Worm (Caenorhabditis elegans) whole organism, early embryonic: ENCODE data around the gene ZK622.5.

Experiments
- B0310.2 ChIP-seq: sonication (generic microtip); optimal IDR thresholded peaks from 2 replicates; lab custom pipeline; 2016; ENCODE audit warnings: mild to moderate bottlenecking, missing genetic modification characterization, missing compliant biosample characterization
- F13C5.2 ChIP-seq: sonication (generic microtip); optimal IDR thresholded peaks from 2 replicates; lab custom pipeline; 2017; ENCODE audit warnings: mild to moderate bottlenecking, missing genetic modification characterization, inconsistent platforms, missing compliant biosample characterization
- aly-1 ChIP-seq: sonication (generic microtip); optimal IDR thresholded peaks from 2 replicates; lab custom pipeline; 2016; ENCODE audit warnings: missing genetic modification characterization, missing compliant biosample characterization
- ama-1 ChIP-seq: fragments of 150-350 bp; optimal IDR thresholded peaks from 2 replicates; lab custom pipeline; 2014
- ceh-13 ChIP-seq: fragments of 200-800 bp; sonication (Bioruptor generic); optimal IDR thresholded peaks from 2 replicates; lab custom pipeline; 2018; ENCODE audit warnings: mild to moderate bottlenecking, missing genetic modification characterization, missing compliant biosample characterization
- ceh-36 ChIP-seq: sonication (generic microtip); optimal IDR thresholded peaks from 2 replicates; lab custom pipeline; 2016; ENCODE audit warnings: missing genetic modification characterization, inconsistent platforms, missing compliant biosample characterization
- ets-7 ChIP-seq: sonication (generic microtip); optimal IDR thresholded peaks from 2 replicates; lab custom pipeline; 2016; ENCODE audit warnings: missing genotype, missing genetic modification characterization, missing compliant biosample characterization
- flt-1 ChIP-seq: fragments of 200-800 bp; sonication (Bioruptor generic); IDR thresholded peaks from 2 replicates; pipeline ENCODE4 v1.3.6; 2022; ENCODE audit warnings: missing genetic modification characterization, missing compliant biosample characterization
- hmbx-1 ChIP-seq: sonication (generic microtip); optimal IDR thresholded peaks from 2 replicates; lab custom pipeline; 2016; ENCODE audit warnings: mild to moderate bottlenecking, missing genetic modification characterization, missing compliant biosample characterization
- hmg-4 ChIP-seq: fragments of 200-800 bp; sonication (Bioruptor generic); optimal IDR thresholded peaks from 2 replicates; lab custom pipeline; 2018; ENCODE audit warnings: mild to moderate bottlenecking, missing genetic modification characterization, missing compliant biosample characterization
- hnd-1 ChIP-seq: sonication (generic microtip); optimal IDR thresholded peaks from 2 replicates; lab custom pipeline; 2016; ENCODE audit warnings: missing genetic modification characterization, missing compliant biosample characterization
- pes-1 ChIP-seq: fragments of 200-800 bp; sonication (Bioruptor generic); IDR thresholded peaks from 2 replicates; pipeline ENCODE4 v1.3.6; 2022; ENCODE audit warnings: missing genetic modification reagents, missing genetic modification characterization, missing compliant biosample characterization
- scrt-1 ChIP-seq: fragments of 200-800 bp; sonication (Bioruptor generic); IDR thresholded peaks from 2 replicates; pipeline ENCODE4 v1.3.6; 2022; ENCODE audit warnings: missing genetic modification characterization, missing compliant biosample characterization
- sea-1 ChIP-seq: fragments of 200-800 bp; sonication (Bioruptor generic); conservative IDR thresholded peaks from 2 replicates; pipeline ENCODE4 v1.3.6; 2022; ENCODE audit warnings: missing genetic modification characterization, missing compliant biosample characterization
- tbx-11 ChIP-seq: fragments of 200-800 bp; sonication (Bioruptor generic); IDR thresholded peaks from 2 replicates; pipeline ENCODE4 v1.3.6; 2022; ENCODE audit warnings: missing genetic modification characterization, missing compliant biosample characterization
- tbx-37 ChIP-seq: fragments of 200-800 bp; sonication (Bioruptor generic); conservative IDR thresholded peaks from 2 replicates; pipeline ENCODE4 v1.3.6; 2022; ENCODE audit warnings: missing genetic modification reagents, missing genetic modification characterization, missing compliant biosample characterization
- tra-4 ChIP-seq: sonication (generic microtip); optimal IDR thresholded peaks from 2 replicates; lab custom pipeline; 2017; ENCODE audit warnings: missing genetic modification characterization, missing compliant biosample characterization

The ZK622.5 gene

DNA sequence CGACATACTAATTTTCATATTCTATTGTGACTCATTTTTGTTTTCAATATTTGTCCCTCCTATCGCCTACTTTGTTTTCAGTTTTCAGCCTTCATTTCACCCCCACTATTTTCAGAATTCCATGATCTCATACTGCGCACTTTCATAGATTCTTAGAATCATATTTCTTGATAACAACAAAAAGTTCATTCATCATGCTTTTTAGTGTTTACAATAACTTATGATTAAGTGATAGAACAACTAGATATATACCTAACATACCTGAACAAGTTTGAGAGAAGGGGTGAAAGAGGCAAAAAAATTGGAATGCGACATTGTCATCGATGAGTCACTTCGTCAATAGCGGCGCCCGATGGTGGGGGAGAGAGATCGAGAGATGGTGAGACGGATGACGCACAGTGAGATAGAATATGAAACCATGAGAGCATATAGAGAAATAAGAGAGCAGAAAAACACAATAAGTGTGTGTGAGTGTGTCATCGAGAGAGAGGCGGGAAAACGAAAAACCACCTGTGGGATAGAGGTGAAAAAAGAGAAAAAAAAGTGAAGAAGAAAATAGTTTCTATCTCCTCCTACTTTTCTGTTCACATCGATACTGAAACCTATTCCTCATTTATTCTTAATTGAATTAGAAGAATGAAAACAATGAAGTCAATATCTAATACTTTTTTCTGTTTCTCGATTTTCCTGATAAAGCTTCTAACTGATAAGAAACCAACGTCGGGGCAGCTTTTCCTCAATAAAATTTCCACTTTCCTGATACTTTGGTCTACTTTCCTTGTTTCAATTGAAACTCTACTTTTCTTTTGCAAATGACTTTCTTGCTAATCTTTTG is 47.6 kb downstream of the ZK622.5 start:
- TF ChIP-seq ama-1 (lab: Kevin White, UChicago) = no peak
- no peak for TF ChIP-seq tbx-37 (GFP tag; lab: Robert Waterston, UW)
- TF ChIP-seq ets-7 = no peak
- TF ChIP-seq hmg-4 (GFP tag; lab: Kevin White, UChicago) = peak; percentile 13
- TF ChIP-seq B0310.2 (tag; lab: Kevin White, UChicago) = no peak
- no peak for TF ChIP-seq ceh-36 (tag; lab: Kevin White, UChicago)

DNA sequence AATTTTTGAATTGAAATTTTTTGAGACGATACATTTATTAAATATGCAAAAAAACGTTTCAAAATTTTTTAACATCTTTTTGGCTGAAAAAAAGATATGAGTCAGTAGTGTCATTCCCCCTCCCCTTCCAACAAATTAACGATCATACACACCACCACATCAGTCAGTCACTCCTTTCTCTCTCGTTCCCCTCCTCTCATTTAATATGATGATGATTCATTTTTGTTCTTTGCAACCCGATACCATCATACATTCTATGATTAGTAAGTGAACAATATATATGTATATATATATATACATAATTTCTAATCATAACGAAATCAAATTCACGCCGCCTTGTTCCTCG is 48.2 kb downstream of the ZK622.5 start:
- TF ChIP-seq pes-1 (GFP tag; lab: Robert Waterston, UW) = no peak
- TF ChIP-seq aly-1 (tag; lab: Kevin White, UChicago) = no peak
- no peak for TF ChIP-seq hnd-1
- TF ChIP-seq scrt-1 = no peak
- TF ChIP-seq hmbx-1 (tag; lab: Kevin White, UChicago) = no peak
- no peak for TF ChIP-seq tra-4
- TF ChIP-seq ama-1 (lab: Kevin White, UChicago) = no peak
- TF ChIP-seq ceh-36 (tag; lab: Kevin White, UChicago) = no peak
- TF ChIP-seq tbx-37 (GFP tag; lab: Robert Waterston, UW) = no peak
- TF ChIP-seq B0310.2 (tag; lab: Kevin White, UChicago) = no peak
- TF ChIP-seq sea-1 (GFP tag; lab: Robert Waterston, UW) = no peak
- TF ChIP-seq hmg-4 (GFP tag; lab: Kevin White, UChicago) = no peak
- TF ChIP-seq flt-1 = no peak
- TF ChIP-seq ets-7 = no peak
- TF ChIP-seq tbx-11 = no peak
- TF ChIP-seq ceh-13 (GFP tag; lab: Kevin White, UChicago) = no peak
- no peak for TF ChIP-seq F13C5.2 (tag; lab: Kevin White, UChicago)

DNA sequence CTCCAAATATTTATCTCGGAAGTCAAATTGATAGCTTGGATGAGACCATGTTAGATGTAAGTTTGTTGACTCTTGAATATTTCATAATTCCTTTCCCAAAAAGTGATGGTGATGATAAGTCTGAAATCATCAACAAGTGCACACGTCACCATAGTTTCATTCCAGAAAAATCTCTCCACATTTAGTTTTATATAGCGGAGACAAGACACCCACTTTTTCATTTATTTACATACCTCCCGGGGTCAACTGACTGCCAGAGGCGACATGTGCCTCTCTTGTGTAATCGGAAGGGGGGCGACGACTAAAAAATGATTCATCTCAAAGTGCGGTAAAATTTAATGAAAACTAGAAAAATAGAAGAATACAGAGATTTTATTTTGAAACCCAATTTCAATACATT is 49.1 kb downstream of the ZK622.5 start:
- TF ChIP-seq hnd-1 (no peak), hmg-4 (GFP tag; lab: Kevin White, UChicago) (no peak), ets-7 (no peak), hmbx-1 (tag; lab: Kevin White, UChicago) (no peak), pes-1 (GFP tag; lab: Robert Waterston, UW) (no peak), sea-1 (GFP tag; lab: Robert Waterston, UW) (no peak), flt-1 (no peak), B0310.2 (tag; lab: Kevin White, UChicago) (no peak), F13C5.2 (tag; lab: Kevin White, UChicago) (no peak), tbx-11 (no peak), tbx-37 (GFP tag; lab: Robert Waterston, UW) (no peak), aly-1 (tag; lab: Kevin White, UChicago) (no peak), tra-4 (no peak), ceh-36 (tag; lab: Kevin White, UChicago) (no peak)

DNA sequence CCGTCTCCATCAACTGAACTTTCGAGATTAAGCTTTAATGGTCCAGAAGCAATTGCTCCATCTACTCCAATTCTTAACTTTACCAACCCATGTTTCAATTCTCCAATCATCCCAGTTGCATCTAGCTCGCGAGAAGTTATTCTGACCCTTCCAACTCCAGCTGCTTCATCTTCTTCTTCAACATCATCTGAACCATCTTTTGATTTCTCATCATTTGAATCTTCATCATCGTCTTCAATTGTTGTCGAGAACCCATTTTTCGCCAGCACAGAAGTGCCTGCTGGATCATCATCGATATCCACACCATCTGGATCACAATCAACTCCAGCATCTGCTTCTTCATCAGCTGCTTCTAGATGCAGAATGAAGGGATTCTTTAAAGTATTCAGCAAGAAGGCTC is 50.3 kb downstream of the ZK622.5 start:
- TF ChIP-seq F13C5.2 (tag; lab: Kevin White, UChicago) (no peak), hnd-1 (no peak), hmg-4 (GFP tag; lab: Kevin White, UChicago) (no peak), ceh-36 (tag; lab: Kevin White, UChicago) (no peak), ets-7 (no peak), flt-1 (no peak), tra-4 (no peak), ceh-13 (GFP tag; lab: Kevin White, UChicago) (no peak), tbx-11 (no peak), B0310.2 (tag; lab: Kevin White, UChicago) (no peak), sea-1 (GFP tag; lab: Robert Waterston, UW) (no peak), pes-1 (GFP tag; lab: Robert Waterston, UW) (no peak), hmbx-1 (tag; lab: Kevin White, UChicago) (no peak), aly-1 (tag; lab: Kevin White, UChicago) (no peak)
